Fruit fly (Drosophila melanogaster): Measurements from ENCODE around the gene CG12290.

CG12290 gene

dm6 chr3R:26238945-26239344, 8.9 kb downstream of the CG12290 start:
- no peak for TF ChIP-seq CG17801 (GFP tag; optimal IDR thresholded peaks at IDR 0.05; ENCODE audit: partially characterized antibody)

dm6 chr3R:26242454-26243082, 12.5 kb downstream of the CG12290 start:
- no peak for TF ChIP-seq CG17801 (GFP tag; optimal IDR thresholded peaks at IDR 0.05; ENCODE audit: partially characterized antibody)

- peak; percentile 87 for TF ChIP-seq CG17801 (GFP tag; optimal IDR thresholded peaks at IDR 0.05; ENCODE audit: partially characterized antibody)
Measured at dm6 chr3R:26247801-26248525, 17.9 kb downstream of the CG12290 start.

- no peak for TF ChIP-seq CG17801 (GFP tag; optimal IDR thresholded peaks at IDR 0.05; ENCODE audit: partially characterized antibody)
Measured at dm6 chr3R:26249832-26250231, 19.8 kb downstream of the CG12290 start.

- no peak for TF ChIP-seq CG17801 (GFP tag; optimal IDR thresholded peaks at IDR 0.05; ENCODE audit: partially characterized antibody)
Measured at dm6 chr3R:26251730-26252129, 21.7 kb downstream of the CG12290 start.

- no peak for TF ChIP-seq CG17801 (GFP tag; optimal IDR thresholded peaks at IDR 0.05; ENCODE audit: partially characterized antibody)
Measured at dm6 chr3R:26253792-26254191, 23.7 kb downstream of the CG12290 start.

- no peak for TF ChIP-seq CG17801 (GFP tag; optimal IDR thresholded peaks at IDR 0.05; ENCODE audit: partially characterized antibody)
Measured at dm6 chr3R:26258384-26258819, 28.4 kb downstream of the CG12290 start.

dm6 chr3R:26258955-26259354, 28.9 kb downstream of the CG12290 start:
- no peak for TF ChIP-seq CG17801 (GFP tag; optimal IDR thresholded peaks at IDR 0.05; ENCODE audit: partially characterized antibody)

- TF ChIP-seq CG17801 (GFP tag; optimal IDR thresholded peaks at IDR 0.05; ENCODE audit: partially characterized antibody): no peak
Measured at dm6 chr3R:26259863-26260262, 29.8 kb downstream of the CG12290 start.

- peak; percentile 13 for TF ChIP-seq CG17801 (GFP tag; optimal IDR thresholded peaks at IDR 0.05; ENCODE audit: partially characterized antibody)
Measured at dm6 chr3R:26260692-26261243, 30.7 kb downstream of the CG12290 start.

dm6 chr3R:26261244-26261788, 31.3 kb downstream of the CG12290 start, which contains the start of gene Ald1:
TSS of gene Ald1 (minus strand) at chr3R:26261591.
- TF ChIP-seq CG17801 (GFP tag; optimal IDR thresholded peaks at IDR 0.05; ENCODE audit: partially characterized antibody): peak; percentile 2

dm6 chr3R:26262478-26262877, 32.4 kb downstream of the CG12290 start, which contains the start of gene CG6154:
TSS of gene CG6154 (plus strand) at chr3R:26262662.
- TF ChIP-seq CG17801 (GFP tag; optimal IDR thresholded peaks at IDR 0.05; ENCODE audit: partially characterized antibody): no peak

- TF ChIP-seq CG17801 (GFP tag; optimal IDR thresholded peaks at IDR 0.05; ENCODE audit: partially characterized antibody): no peak
Measured at dm6 chr3R:26280403-26280802, 50.4 kb downstream of the CG12290 start.
